Fruit fly (Drosophila melanogaster) whole organism, embryonic: ENCODE results near the gene Hrs.

Experiments
- Asciz ChIP-seq: fragments of 200-800 bp; sonication (Bioruptor generic); optimal IDR thresholded peaks from 2 replicates; lab custom pipeline; 2017; ENCODE audit warnings: missing biosample characterization, mild to moderate bottlenecking, missing genetic modification characterization, missing genetic modification reagents
- CG10267 ChIP-seq: fragments of 200-800 bp; sonication (Bioruptor generic); optimal IDR thresholded peaks from 2 replicates; lab custom pipeline; 2018; ENCODE audit warnings: missing biosample characterization, mild to moderate bottlenecking, missing genetic modification characterization, moderate library complexity
- CG11085 ChIP-seq: fragments of 200-800 bp; sonication (Bioruptor generic); IDR thresholded peaks from 2 replicates; pipeline ENCODE4 v1.3.6; 2022; ENCODE audit warnings: missing biosample characterization, missing genetic modification characterization
- CG11723 ChIP-seq: fragments of 200-800 bp; sonication (Bioruptor generic); optimal IDR thresholded peaks from 2 replicates; lab custom pipeline; 2017; ENCODE audit warnings: missing biosample characterization, mild to moderate bottlenecking, missing genetic modification characterization
- CG12071 ChIP-seq: fragments of 200-800 bp; sonication (Bioruptor generic); optimal IDR thresholded peaks from 3 replicates; lab custom pipeline; 2018; ENCODE audit warnings: missing biosample characterization, mild to moderate bottlenecking, missing genetic modification characterization
- CG14860 ChIP-seq: fragments of 200-800 bp; sonication (Bioruptor generic); IDR thresholded peaks from 3 replicates; pipeline ENCODE4 v1.3.6; 2022; ENCODE audit warnings: missing biosample characterization, missing genetic modification characterization; ENCODE audit not compliant: partially characterized antibody
- CG1529 ChIP-seq: fragments of 200-800 bp; sonication (Bioruptor generic); optimal IDR thresholded peaks from 3 replicates; lab custom pipeline; 2018; ENCODE audit warnings: missing biosample characterization, missing genetic modification characterization
- CG1832 ChIP-seq: fragments of 200-800 bp; sonication (Bioruptor generic); optimal IDR thresholded peaks from 2 replicates; lab custom pipeline; 2017; ENCODE audit warnings: missing biosample characterization, mild to moderate bottlenecking, missing genetic modification characterization, inconsistent platforms
- CG3163 ChIP-seq: fragments of 200-800 bp; sonication (Bioruptor generic); optimal IDR thresholded peaks from 3 replicates; lab custom pipeline; 2016; ENCODE audit warnings: missing biosample characterization, missing genetic modification characterization
- CG34376 ChIP-seq: fragments of 200-800 bp; sonication (Bioruptor generic); optimal IDR thresholded peaks from 2 replicates; lab custom pipeline; 2018; ENCODE audit warnings: missing biosample characterization, mild to moderate bottlenecking, missing genetic modification characterization
- CG4328 ChIP-seq: fragments of 200-800 bp; sonication (Bioruptor generic); optimal IDR thresholded peaks from 3 replicates; lab custom pipeline; 2017; ENCODE audit warnings: missing biosample characterization, missing genetic modification reagents, missing genetic modification characterization
- CG4820 ChIP-seq: fragments of 200-800 bp; sonication (Bioruptor generic); optimal IDR thresholded peaks from 3 replicates; lab custom pipeline; 2016; ENCODE audit warnings: missing biosample characterization, missing genetic modification characterization
- CG6689 ChIP-seq: fragments of 200-800 bp; sonication (Bioruptor generic); IDR thresholded peaks from 2 replicates; pipeline ENCODE4 v1.3.6; 2022; ENCODE audit warnings: missing biosample characterization, missing genetic modification characterization
- CG6791 ChIP-seq: fragments of 200-800 bp; sonication (Bioruptor generic); IDR thresholded peaks from 3 replicates; pipeline ENCODE4 v1.3.6; 2022; ENCODE audit warnings: missing biosample characterization, missing genetic modification characterization; ENCODE audit not compliant: partially characterized antibody
- CG6813 ChIP-seq: fragments of 200-800 bp; sonication (Bioruptor generic); optimal IDR thresholded peaks from 2 replicates; lab custom pipeline; 2017; ENCODE audit warnings: missing biosample characterization, missing genetic modification characterization, mild to moderate bottlenecking, moderate library complexity, missing genetic modification reagents
- CG9437 ChIP-seq: fragments of 200-800 bp; sonication (Bioruptor generic); optimal IDR thresholded peaks from 2 replicates; lab custom pipeline; 2018; ENCODE audit warnings: missing biosample characterization, mild to moderate bottlenecking, missing genetic modification characterization
- CG9932 ChIP-seq: fragments of 200-800 bp; sonication (Bioruptor generic); IDR thresholded peaks from 2 replicates; pipeline ENCODE4 v1.3.6; 2022; ENCODE audit warnings: missing biosample characterization, missing genetic modification characterization
- Chrac-16 ChIP-seq: fragments of 200-800 bp; sonication (Bioruptor generic); optimal IDR thresholded peaks from 3 replicates; lab custom pipeline; 2016; ENCODE audit warnings: missing biosample characterization, missing genetic modification characterization
- Dfd ChIP-seq, 2 experiments: fragments of >200 bp; optimal IDR thresholded peaks; 2 replicates each; lab custom pipeline; 2017; ENCODE audit warnings: missing biosample characterization in 2 of 2, missing genetic modification characterization in 2 of 2
- Dp ChIP-seq: fragments of 200-800 bp; sonication (Bioruptor generic); optimal IDR thresholded peaks from 2 replicates; lab custom pipeline; 2018; ENCODE audit warnings: missing biosample characterization, mild to moderate bottlenecking, missing genetic modification characterization, moderate library complexity
- Hmr ChIP-seq: fragments of 200-800 bp; sonication (Bioruptor generic); optimal IDR thresholded peaks from 3 replicates; lab custom pipeline; 2017; ENCODE audit warnings: mild to moderate bottlenecking, missing biosample characterization, missing genetic modification reagents, missing genetic modification characterization
- Hr39 ChIP-seq: fragments of >200 bp; optimal IDR thresholded peaks from 2 replicates; lab custom pipeline; 2017
- Hr78 ChIP-seq, 2 experiments: fragments of 200-800 bp in 1 of 2; fragments of >200 bp in 1 of 2; sonication (Bioruptor generic) in 1 of 2; optimal IDR thresholded peaks; 2 replicates each; lab custom pipeline; 2017 to 2019; ENCODE audit warnings: missing biosample characterization in 2 of 2, missing genetic modification characterization in 2 of 2, mild to moderate bottlenecking in 1 of 2, moderate library complexity in 1 of 2
- Jarid2 ChIP-seq: fragments of 200-800 bp; sonication (Bioruptor generic); optimal IDR thresholded peaks from 3 replicates; lab custom pipeline; 2017; ENCODE audit warnings: mild to moderate bottlenecking, missing biosample characterization, missing genetic modification reagents, missing genetic modification characterization
- Lhr ChIP-seq: fragments of 200-800 bp; sonication (Bioruptor generic); optimal IDR thresholded peaks from 3 replicates; lab custom pipeline; 2017; ENCODE audit warnings: mild to moderate bottlenecking, missing biosample characterization, missing genetic modification reagents, missing genetic modification characterization
- MBD-R2 ChIP-seq: fragments of 200-800 bp; sonication (Bioruptor generic); IDR thresholded peaks from 2 replicates; pipeline ENCODE4 v1.3.6; 2022; ENCODE audit warnings: missing biosample characterization, missing genetic modification characterization
- MTF-1 ChIP-seq: fragments of 200-800 bp; sonication (Bioruptor generic); optimal IDR thresholded peaks from 2 replicates; lab custom pipeline; 2018; ENCODE audit warnings: missing biosample characterization, mild to moderate bottlenecking, missing genetic modification characterization, borderline replicate concordance
- NC2β ChIP-seq: fragments of 200-800 bp; sonication (Bioruptor generic); optimal IDR thresholded peaks from 2 replicates; lab custom pipeline; 2016; ENCODE audit warnings: missing biosample characterization, missing genetic modification characterization
- NFAT ChIP-seq: fragments of 200-800 bp; sonication (Bioruptor generic); IDR thresholded peaks from 2 replicates; pipeline ENCODE4 v1.3.6; 2022; ENCODE audit warnings: missing biosample characterization, missing genetic modification characterization
- NK7.1 ChIP-seq: fragments of 200-800 bp; sonication (Bioruptor generic); optimal IDR thresholded peaks from 3 replicates; lab custom pipeline; 2016; ENCODE audit warnings: missing biosample characterization, missing genetic modification characterization
- Trl ChIP-seq, 3 experiments: fragments of >200 bp in 2 of 3; fragments of 200-800 bp in 1 of 3; sonication (Bioruptor generic) in 1 of 3; optimal IDR thresholded peaks; 2 replicates in 1 of 3; 3 replicates in 2 of 3; lab custom pipeline; 2016 to 2017; ENCODE audit warnings: missing biosample characterization in 1 of 3, missing genetic modification characterization in 1 of 3
- ara ChIP-seq: fragments of 200-800 bp; sonication (Bioruptor generic); IDR thresholded peaks from 2 replicates; pipeline ENCODE4 v1.3.6; 2022; ENCODE audit warnings: missing biosample characterization, missing genetic modification characterization
- chinmo ChIP-seq: fragments of 200-800 bp; sonication (Bioruptor generic); IDR thresholded peaks from 4 replicates; pipeline ENCODE4 v1.3.6; 2022; ENCODE audit warnings: missing biosample characterization, missing genetic modification characterization; ENCODE audit not compliant: partially characterized antibody
- crc ChIP-seq: fragments of 200-800 bp; sonication (Bioruptor generic); optimal IDR thresholded peaks from 2 replicates; lab custom pipeline; 2016; ENCODE audit warnings: missing biosample characterization, missing genetic modification characterization
- danr ChIP-seq: fragments of 200-800 bp; sonication (Bioruptor generic); IDR thresholded peaks from 2 replicates; pipeline ENCODE4 v1.3.6; 2022; ENCODE audit warnings: missing biosample characterization, missing genetic modification characterization
- dati ChIP-seq: fragments of 200-800 bp; sonication (Bioruptor generic); IDR thresholded peaks from 2 replicates; pipeline ENCODE4 v1.3.6; 2022; ENCODE audit warnings: missing biosample characterization, missing genetic modification characterization
- grn ChIP-seq: fragments of 200-800 bp; sonication (Bioruptor generic); optimal IDR thresholded peaks from 3 replicates; lab custom pipeline; 2017; ENCODE audit warnings: missing biosample characterization, missing genetic modification characterization
- gro ChIP-seq: fragments of 200-800 bp; sonication (Bioruptor generic); optimal IDR thresholded peaks from 2 replicates; lab custom pipeline; 2016; ENCODE audit warnings: missing biosample characterization, missing genetic modification characterization
- gt ChIP-seq: fragments of 200-800 bp; sonication (Bioruptor generic); IDR thresholded peaks from 2 replicates; pipeline ENCODE4 v1.3.6; 2022; ENCODE audit warnings: missing biosample characterization, missing genetic modification characterization
- hth ChIP-seq: fragments of >200 bp; optimal IDR thresholded peaks from 2 replicates; lab custom pipeline; 2017; ENCODE audit warnings: inconsistent platforms
- jing ChIP-seq: fragments of 200-800 bp; sonication (Bioruptor generic); optimal IDR thresholded peaks from 2 replicates; lab custom pipeline; 2018; ENCODE audit warnings: missing biosample characterization, mild to moderate bottlenecking, missing genetic modification characterization
- kay ChIP-seq: fragments of 200-800 bp; sonication (Bioruptor generic); optimal IDR thresholded peaks from 2 replicates; lab custom pipeline; 2016; ENCODE audit warnings: missing biosample characterization, missing genetic modification characterization
- nau ChIP-seq: fragments of 200-800 bp; sonication (Bioruptor generic); optimal IDR thresholded peaks from 3 replicates; lab custom pipeline; 2017; ENCODE audit warnings: missing biosample characterization, mild to moderate bottlenecking, missing genetic modification characterization, missing genetic modification reagents
- org-1 ChIP-seq: fragments of 200-800 bp; sonication (Bioruptor generic); optimal IDR thresholded peaks from 2 replicates; lab custom pipeline; 2017; ENCODE audit warnings: missing biosample characterization, missing genetic modification characterization
- psq ChIP-seq: fragments of 200-800 bp; sonication (Bioruptor generic); optimal IDR thresholded peaks from 2 replicates; lab custom pipeline; 2017; ENCODE audit warnings: missing biosample characterization, missing genetic modification characterization
- sc ChIP-seq, 3 experiments: fragments of >200 bp in 2 of 3; fragments of 200-800 bp in 1 of 3; sonication (Bioruptor generic) in 1 of 3; optimal IDR thresholded peaks; 2 replicates in 2 of 3; 3 replicates in 1 of 3; lab custom pipeline; 2017; ENCODE audit warnings: mild to moderate bottlenecking in 1 of 3, missing biosample characterization in 1 of 3, missing genetic modification characterization in 1 of 3, missing genetic modification reagents in 1 of 3
- sens ChIP-seq: fragments of 200-800 bp; sonication (Bioruptor generic); peaks from one replicate; lab custom pipeline; 2016; ENCODE audit warnings: missing biosample characterization, missing genetic modification characterization
- stc ChIP-seq: fragments of 200-800 bp; sonication (Bioruptor generic); IDR thresholded peaks from 2 replicates; pipeline ENCODE4 v1.3.6; 2022; ENCODE audit warnings: missing biosample characterization, missing genetic modification characterization

Gene Hrs

DNA sequence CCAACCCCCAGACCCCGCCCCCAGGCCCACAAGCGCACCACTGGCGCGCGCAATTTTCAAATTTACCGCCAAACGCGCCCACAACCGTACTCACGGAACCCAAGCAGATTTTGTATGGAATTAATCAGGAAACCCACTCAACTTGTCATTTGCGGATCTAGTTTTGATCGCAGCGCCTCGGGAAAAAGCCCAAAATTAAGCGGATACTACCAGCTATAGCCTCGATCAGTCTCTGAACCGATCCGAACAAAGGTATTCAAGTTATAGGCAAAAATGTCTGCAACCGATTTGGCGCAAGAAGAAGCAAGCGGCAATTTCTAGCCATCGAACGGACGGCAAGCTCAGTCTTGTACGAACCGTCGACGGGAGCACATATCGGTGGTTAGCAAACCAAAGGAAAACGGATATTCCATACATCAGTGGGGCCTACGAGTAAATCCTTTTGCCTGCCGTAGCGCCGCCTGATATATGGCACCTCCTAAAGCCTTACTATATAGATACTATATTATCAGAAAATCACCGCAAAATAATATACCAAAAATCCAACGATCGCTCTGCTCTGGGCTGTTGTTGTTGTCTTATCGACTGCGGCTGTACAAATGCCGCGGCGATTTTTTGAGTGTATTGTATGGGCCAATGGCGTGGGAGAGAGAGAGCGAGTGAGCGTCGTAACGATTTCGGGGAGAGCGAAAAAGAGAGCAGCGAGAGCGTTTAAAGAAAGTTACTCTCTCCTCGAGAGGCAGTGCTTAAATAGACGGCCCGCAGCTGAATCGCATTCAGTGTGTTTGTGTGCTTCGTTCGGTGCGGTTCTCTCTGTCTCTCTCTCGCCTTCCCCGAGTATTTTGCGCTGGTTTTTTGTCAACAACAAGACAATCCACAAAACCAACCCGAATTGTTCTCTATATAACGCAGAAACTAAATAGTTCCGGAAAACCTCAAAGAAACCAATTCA lies 12.9 kb downstream of the Hrs start, which contains the start of gene Pgk (continued):
- TF ChIP-seq Hr39 (lab: Kevin White, UChicago) (no peak), CG11723 (peak; percentile 54), org-1 (peak; percentile 20), CG9437 (peak; percentile 30), CG4820 (GFP tag; lab: Kevin White, UChicago) (no peak), CG6689 (GFP tag; lab: Robert Waterston, UW) (no peak), CG1529 (peak; percentile 38), CG12071 (peak; percentile 17), Trl (optimal IDR thresholded peaks at IDR 0.05; lab: Kevin White, UChicago) (peak; percentile 99 to 100), Trl (GFP tag; optimal IDR thresholded peaks at IDR 0.05; lab: Kevin White, UChicago) (peak; percentile 91), NK7.1 (peak; percentile 53), CG3163 (GFP tag; lab: Kevin White, UChicago) (peak; percentile 24), MTF-1 (GFP tag; lab: Kevin White, UChicago) (peak; percentile 54), gro (peak; percentile 78), NFAT (no peak), CG9932 (GFP tag; lab: Robert Waterston, UW) (no peak), Dp (GFP tag; lab: Kevin White, UChicago) (peak; percentile 95), Hr78 (GFP tag; optimal IDR thresholded peaks at IDR 0.05; lab: Kevin White, UChicago) (no peak), jing (GFP tag; lab: Kevin White, UChicago) (no peak), sc (optimal IDR thresholded peaks at IDR 0.05; lab: Kevin White, UChicago) (no peak), sc (GFP tag; optimal IDR thresholded peaks at IDR 0.05; lab: Kevin White, UChicago) (peak; percentile 33), MBD-R2 (GFP tag; lab: Robert Waterston, UW) (no peak), CG1832 (GFP tag; lab: Kevin White, UChicago) (no peak), CG4328 (GFP tag; lab: Kevin White, UChicago) (peak; percentile 70), crc (GFP tag; lab: Kevin White, UChicago) (no peak), chinmo (GFP tag; lab: Robert Waterston, UW) (no peak), Chrac-16 (GFP tag; lab: Kevin White, UChicago) (no peak), kay (GFP tag; lab: Kevin White, UChicago) (no peak), Jarid2 (GFP tag; lab: Kevin White, UChicago) (peak; percentile 74), dati (GFP tag; lab: Robert Waterston, UW) (no peak), CG6791 (GFP tag; lab: Robert Waterston, UW) (no peak), grn (GFP tag; lab: Kevin White, UChicago) (peak; percentile 5), CG34376 (peak; percentile 94), CG14860 (no peak), gt (GFP tag; lab: Robert Waterston, UW) (no peak), Asciz (GFP tag; lab: Kevin White, UChicago) (peak; percentile 26), Lhr (GFP tag; lab: Kevin White, UChicago) (no peak), CG11085 (no peak), CG6813 (peak; percentile 63), danr (no peak), sens (peak; percentile 94), Dfd (GFP tag; optimal IDR thresholded peaks at IDR 0.05; lab: Kevin White, UChicago) (no peak), CG10267 (tag; lab: Kevin White, UChicago) (peak; percentile 44), Hmr (GFP tag; lab: Kevin White, UChicago) (peak; percentile 21), psq (GFP tag; lab: Kevin White, UChicago) (no peak), hth (lab: Kevin White, UChicago) (no peak), stc (GFP tag; lab: Robert Waterston, UW) (no peak), ara (GFP tag; lab: Robert Waterston, UW) (no peak), NC2β (GFP tag; lab: Kevin White, UChicago) (peak; percentile 84), nau (GFP tag; lab: Kevin White, UChicago) (peak; percentile 68)
